Worm (Caenorhabditis elegans): ENCODE results near the gene msra-1.

DNA sequence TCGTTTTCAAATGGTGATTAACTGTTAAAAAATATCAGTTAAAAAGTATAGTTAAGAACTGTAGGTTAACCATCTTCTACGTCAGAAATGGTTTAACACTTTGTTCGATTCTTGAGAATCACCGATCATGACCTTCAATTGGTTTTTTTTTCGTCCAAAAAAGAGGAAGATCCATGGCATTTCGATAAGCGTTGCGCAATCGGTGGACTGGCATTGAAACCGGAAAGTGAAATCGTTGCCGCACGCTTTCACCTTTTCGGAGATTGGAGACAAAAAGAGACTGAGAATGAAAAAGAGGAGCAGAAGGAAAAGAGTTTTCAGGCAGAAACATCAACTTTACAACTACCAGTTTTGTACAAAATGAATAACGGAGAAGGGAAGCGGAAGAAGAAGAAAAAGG lies 41.4 kb upstream of the msra-1 start:
- TF ChIP-seq sma-3 (GFP tag; optimal IDR thresholded peaks at IDR 0.05) (no peak), ztf-1 (GFP tag; conservative IDR thresholded peaks at IDR 0.05) (no peak), ztf-11 (tag; optimal IDR thresholded peaks at IDR 0.05) (no peak), snpc-4 (tag; optimal IDR thresholded peaks at IDR 0.05) (no peak)

Measured in whole organism, L2 larva.